Fruit fly (Drosophila melanogaster) whole organism, wandering third instar larva: ENCODE measurements around the gene CG12637.
"Not testable (repeated sequence)": the region's sequence is repeated elsewhere in the genome, so short reads cannot be mapped to it uniquely, and the experiment has no call there.

ENCODE experiments used
- Abd-B ChIP-seq: fragments of >200 bp; optimal IDR thresholded peaks from 2 replicates; lab custom pipeline; 2017; ENCODE audit warnings: missing biosample characterization, missing genetic modification characterization
- CG32264 ChIP-seq: fragments of 200-800 bp; sonication (Bioruptor generic); optimal IDR thresholded peaks from 2 replicates; lab custom pipeline; 2016; ENCODE audit warnings: missing biosample characterization, missing genetic modification characterization
- CG9705 ChIP-seq: fragments of 200-800 bp; sonication (Bioruptor generic); optimal IDR thresholded peaks from 2 replicates; lab custom pipeline; 2018; ENCODE audit warnings: missing biosample characterization, mild to moderate bottlenecking, missing genetic modification characterization
- CrebA ChIP-seq: fragments of 200-800 bp; sonication (Bioruptor generic); optimal IDR thresholded peaks from 2 replicates; lab custom pipeline; 2016; ENCODE audit warnings: missing biosample characterization, mild to moderate bottlenecking, missing genetic modification characterization, borderline replicate concordance
- Dfd ChIP-seq: fragments of >200 bp; optimal IDR thresholded peaks from 2 replicates; lab custom pipeline; 2017; ENCODE audit warnings: missing biosample characterization, missing genetic modification characterization
- Dif ChIP-seq: fragments of 200-275, 200-300 bp; sonication (Bioruptor generic); optimal IDR thresholded peaks from 2 replicates; lab custom pipeline; 2018; ENCODE audit warnings: missing biosample characterization, missing genetic modification characterization; ENCODE audit not compliant: partially characterized antibody
- GATAd ChIP-seq: sonication (Bioruptor generic); optimal IDR thresholded peaks from 2 replicates; lab custom pipeline; 2016; ENCODE audit warnings: missing biosample characterization, missing genetic modification characterization
- HLH106 ChIP-seq: fragments of 200-800 bp; optimal IDR thresholded peaks from 3 replicates; lab custom pipeline; 2019; ENCODE audit warnings: missing biosample characterization, mild to moderate bottlenecking, missing genetic modification characterization, moderate library complexity
- Hnf4 ChIP-seq: fragments of 200-800 bp; sonication (Bioruptor generic); optimal IDR thresholded peaks from 2 replicates; lab custom pipeline; 2016; ENCODE audit warnings: missing biosample characterization, mild to moderate bottlenecking, missing genetic modification characterization
- Hr78 ChIP-seq: fragments of >200 bp; optimal IDR thresholded peaks from 2 replicates; lab custom pipeline; 2017; ENCODE audit warnings: missing biosample characterization, missing genetic modification characterization
- Jra ChIP-seq: sonication (Bioruptor generic); optimal IDR thresholded peaks from 2 replicates; lab custom pipeline; 2016; ENCODE audit warnings: missing biosample characterization, missing genetic modification characterization
- Mio ChIP-seq: sonication (Bioruptor generic); optimal IDR thresholded peaks from 2 replicates; lab custom pipeline; 2016; ENCODE audit warnings: missing biosample characterization, missing genetic modification characterization
- Myc ChIP-seq: fragments of >200 bp; optimal IDR thresholded peaks from 2 replicates; lab custom pipeline; 2017
- N ChIP-seq: fragments of >200 bp; optimal IDR thresholded peaks from 2 replicates; lab custom pipeline; 2018; ENCODE audit warnings: missing biosample characterization, missing external identifiers, missing genetic modification characterization
- OdsH ChIP-seq: fragments of 200-800 bp; sonication (Bioruptor generic); optimal IDR thresholded peaks from 2 replicates; lab custom pipeline; 2016; ENCODE audit warnings: missing biosample characterization, mild to moderate bottlenecking, missing genetic modification characterization
- Sp1 ChIP-seq: fragments of 200-800 bp; sonication (Bioruptor generic); optimal IDR thresholded peaks from 3 replicates; lab custom pipeline; 2019; ENCODE audit warnings: missing biosample characterization, mild to moderate bottlenecking, missing genetic modification characterization, moderate library complexity
- Vsx2 ChIP-seq: fragments of 200-300, 225-300 bp; sonication (Bioruptor generic); optimal IDR thresholded peaks from 2 replicates; lab custom pipeline; 2018; ENCODE audit warnings: missing biosample characterization, missing genetic modification characterization; ENCODE audit not compliant: partially characterized antibody
- br ChIP-seq: fragments of 200-800 bp; sonication (Bioruptor generic); optimal IDR thresholded peaks from 2 replicates; lab custom pipeline; 2016; ENCODE audit warnings: missing biosample characterization, missing genetic modification characterization
- brk ChIP-seq: fragments of 200-800 bp; sonication (Bioruptor generic); optimal IDR thresholded peaks from 2 replicates; lab custom pipeline; 2016; ENCODE audit warnings: missing biosample characterization, mild to moderate bottlenecking, missing genetic modification characterization
- dl ChIP-seq, 2 experiments: fragments of 175-275, 200-275 bp in 1 of 2; fragments of 200-275 bp in 1 of 2; sonication (Bioruptor generic); optimal IDR thresholded peaks; lab custom pipeline; 2018; ENCODE audit warnings: mild to moderate bottlenecking in 2 of 2, missing biosample characterization in 2 of 2, missing genetic modification characterization in 2 of 2, moderate library complexity in 2 of 2; ENCODE audit not compliant: partially characterized antibody in 2 of 2, insufficient read depth in 1 of 2
- dmrt93B ChIP-seq: fragments of 200-800 bp; sonication (Bioruptor generic); optimal IDR thresholded peaks from 2 replicates; lab custom pipeline; 2018; ENCODE audit warnings: missing biosample characterization, mild to moderate bottlenecking, missing genetic modification characterization
- dsf ChIP-seq: sonication (Bioruptor generic); optimal IDR thresholded peaks from 2 replicates; lab custom pipeline; 2016; ENCODE audit warnings: missing biosample characterization, missing genetic modification characterization, borderline replicate concordance
- ey ChIP-seq: fragments of 200-800 bp; sonication (Bioruptor generic); optimal IDR thresholded peaks from 2 replicates; lab custom pipeline; 2016; ENCODE audit warnings: missing biosample characterization, missing genetic modification characterization
- foxo ChIP-seq, 2 experiments: fragments of 200-800 bp; sonication (Bioruptor generic); optimal IDR thresholded peaks; 2 replicates in 1 of 2; 3 replicates in 1 of 2; lab custom pipeline; 2016 to 2017; ENCODE audit warnings: missing biosample characterization in 2 of 2, missing genetic modification characterization in 2 of 2
- fru ChIP-seq: fragments of 200-800 bp; sonication (Bioruptor generic); optimal IDR thresholded peaks from 3 replicates; lab custom pipeline; 2016; ENCODE audit warnings: missing biosample characterization, mild to moderate bottlenecking, missing genetic modification characterization
- h ChIP-seq: fragments of 200-800 bp; sonication (Bioruptor generic); optimal IDR thresholded peaks from 3 replicates; lab custom pipeline; 2016; ENCODE audit warnings: missing biosample characterization, mild to moderate bottlenecking, missing genetic modification characterization
- jim ChIP-seq: fragments of 175-275, 200-325 bp; sonication (Bioruptor generic); optimal IDR thresholded peaks from 2 replicates; lab custom pipeline; 2016; ENCODE audit warnings: missing biosample characterization, mild to moderate bottlenecking, missing genetic modification characterization
- lola ChIP-seq: fragments of >200 bp; optimal IDR thresholded peaks from 2 replicates; lab custom pipeline; 2017; ENCODE audit warnings: missing biosample characterization, missing genetic modification characterization
- pan ChIP-seq: fragments of >200 bp; optimal IDR thresholded peaks from 2 replicates; lab custom pipeline; 2017
- psq ChIP-seq: fragments of 200-800 bp; sonication (Bioruptor generic); optimal IDR thresholded peaks from 3 replicates; lab custom pipeline; 2017; ENCODE audit warnings: missing biosample characterization, mild to moderate bottlenecking, missing genetic modification characterization, moderate library complexity
- rgr ChIP-seq: fragments of 200-800 bp; sonication (Bioruptor generic); optimal IDR thresholded peaks from 3 replicates; lab custom pipeline; 2016; ENCODE audit warnings: missing biosample characterization, mild to moderate bottlenecking, missing genetic modification characterization
- sage ChIP-seq: fragments of 200-800 bp; sonication (Bioruptor generic); optimal IDR thresholded peaks from 2 replicates; lab custom pipeline; 2016; ENCODE audit warnings: missing biosample characterization, mild to moderate bottlenecking, missing genetic modification characterization
- sv ChIP-seq: fragments of 200-800 bp; sonication (Bioruptor generic); optimal IDR thresholded peaks from 3 replicates; lab custom pipeline; 2016; ENCODE audit warnings: missing biosample characterization, missing genetic modification characterization
- tai ChIP-seq: sonication (Bioruptor generic); optimal IDR thresholded peaks from 2 replicates; lab custom pipeline; 2016; ENCODE audit warnings: missing biosample characterization, missing genetic modification characterization
- usp ChIP-seq: fragments of >200 bp; optimal IDR thresholded peaks from 2 replicates; lab custom pipeline; 2017; ENCODE audit warnings: missing biosample characterization, missing genetic modification characterization

Gene CG12637

dm6 chrX:10661743-10662142, 11.5 kb downstream of the CG12637 start, which contains the start of gene Rab9E:
Gene Rab9E, minus strand, starts transcription at chrX:10661843.
- not testable (repeated sequence) for TF ChIP-seq Jra (GFP tag; lab: Kevin White, UChicago); fru (GFP tag; lab: Kevin White, UChicago); dl (GFP tag; optimal IDR thresholded peaks at IDR 0.05; lab: Kevin White, UChicago; ENCODE audit: insufficient read depth in 1 of 2, partially characterized antibody in 2 of 2)

dm6 chrX:10657380-10657779, 15.9 kb downstream of the CG12637 start, which contains the start of gene CG2111:
Gene CG2111, plus strand, starts transcription at chrX:10657680.
- no peak for TF ChIP-seq rgr (GFP tag; lab: Kevin White, UChicago)
- TF ChIP-seq tai, result no peak
- no peak for TF ChIP-seq ey (GFP tag; lab: Kevin White, UChicago)
- TF ChIP-seq Mio, result no peak
- no peak for TF ChIP-seq Sp1 (GFP tag; lab: Kevin White, UChicago)
- no peak for TF ChIP-seq lola
- no peak for TF ChIP-seq sage (GFP tag; lab: Kevin White, UChicago)
- no peak for TF ChIP-seq OdsH (GFP tag; lab: Kevin White, UChicago)
- TF ChIP-seq N (GFP tag; lab: Kevin White, UChicago), result no peak
- no peak for TF ChIP-seq jim (GFP tag; lab: Kevin White, UChicago)
- no peak for TF ChIP-seq Dfd (GFP tag; lab: Kevin White, UChicago)

dm6 chrX:10656216-10656615, 17.1 kb downstream of the CG12637 start:
- no peak for TF ChIP-seq Myc (lab: Kevin White, UChicago)
- TF ChIP-seq Sp1 (GFP tag; lab: Kevin White, UChicago), result no peak
- no peak for TF ChIP-seq sv (GFP tag; lab: Kevin White, UChicago)
- TF ChIP-seq psq, result no peak
- TF ChIP-seq usp (GFP tag; lab: Kevin White, UChicago), result no peak
- TF ChIP-seq HLH106 (tag; lab: Kevin White, UChicago), result no peak
- no peak for TF ChIP-seq dmrt93B
- TF ChIP-seq CG9705 (GFP tag; lab: Kevin White, UChicago), result no peak
- TF ChIP-seq CG32264 (GFP tag; lab: Kevin White, UChicago), result no peak
- TF ChIP-seq N (GFP tag; lab: Kevin White, UChicago), result no peak
- no peak for TF ChIP-seq Vsx2
- TF ChIP-seq fru (GFP tag; lab: Kevin White, UChicago), result no peak
- no peak for TF ChIP-seq Dif (GFP tag; lab: Kevin White, UChicago)
- no peak for TF ChIP-seq Jra (GFP tag; lab: Kevin White, UChicago)
- TF ChIP-seq, all 38 proteins: peak for 0

dm6 chrX:10642233-10642751, 31.0 kb downstream of the CG12637 start:
- TF ChIP-seq HLH106 (tag; lab: Kevin White, UChicago) (no peak), dl (GFP tag; optimal IDR thresholded peaks at IDR 0.05; lab: Kevin White, UChicago; ENCODE audit: insufficient read depth in 1 of 2, partially characterized antibody in 2 of 2) (no peak), Hnf4 (no peak), dmrt93B (no peak), Hr78 (GFP tag; lab: Kevin White, UChicago) (no peak), pan (lab: Kevin White, UChicago) (no peak), Myc (lab: Kevin White, UChicago) (no peak), foxo (GFP tag; optimal IDR thresholded peaks at IDR 0.05; lab: Kevin White, UChicago) (no peak), Abd-B (GFP tag; lab: Kevin White, UChicago) (no peak), GATAd (GFP tag; lab: Kevin White, UChicago) (no peak), OdsH (GFP tag; lab: Kevin White, UChicago) (no peak)

- peak; percentile 18 for TF ChIP-seq HLH106 (tag; lab: Kevin White, UChicago)
- TF ChIP-seq foxo (GFP tag; optimal IDR thresholded peaks at IDR 0.05; lab: Kevin White, UChicago), result peak in 1 of 2 experiments; percentile 62
- peak; percentile 61 for TF ChIP-seq fru (GFP tag; lab: Kevin White, UChicago)
- peak; percentile 36 for TF ChIP-seq psq
- no peak for TF ChIP-seq Hr78 (GFP tag; lab: Kevin White, UChicago)
- peak; percentile 12 for TF ChIP-seq dmrt93B
- TF ChIP-seq br, result peak; percentile 24
- TF ChIP-seq CG32264 (GFP tag; lab: Kevin White, UChicago), result no peak
- no peak for TF ChIP-seq CrebA
- TF ChIP-seq ey (GFP tag; lab: Kevin White, UChicago), result peak; percentile 45
- TF ChIP-seq OdsH (GFP tag; lab: Kevin White, UChicago), result peak; percentile 38
- no peak for TF ChIP-seq Dfd (GFP tag; lab: Kevin White, UChicago)
- TF ChIP-seq Vsx2, result no peak
- no peak for TF ChIP-seq dsf (GFP tag; lab: Kevin White, UChicago)
- peak; percentile 35 for TF ChIP-seq Sp1 (GFP tag; lab: Kevin White, UChicago)
- no peak for TF ChIP-seq lola
- peak; percentile 58 for TF ChIP-seq h (GFP tag; lab: Kevin White, UChicago)
- no peak for TF ChIP-seq brk
- no peak for TF ChIP-seq pan (lab: Kevin White, UChicago)
- no peak for TF ChIP-seq Abd-B (GFP tag; lab: Kevin White, UChicago)
- TF ChIP-seq rgr (GFP tag; lab: Kevin White, UChicago), result peak; percentile 27
- no peak for TF ChIP-seq Dif (GFP tag; lab: Kevin White, UChicago)
Observed at dm6 chrX:10628874-10629273, 44.4 kb downstream of the CG12637 start.
